Fruit fly (Drosophila melanogaster): Measurements from ENCODE around the gene CG5282.

DNA sequence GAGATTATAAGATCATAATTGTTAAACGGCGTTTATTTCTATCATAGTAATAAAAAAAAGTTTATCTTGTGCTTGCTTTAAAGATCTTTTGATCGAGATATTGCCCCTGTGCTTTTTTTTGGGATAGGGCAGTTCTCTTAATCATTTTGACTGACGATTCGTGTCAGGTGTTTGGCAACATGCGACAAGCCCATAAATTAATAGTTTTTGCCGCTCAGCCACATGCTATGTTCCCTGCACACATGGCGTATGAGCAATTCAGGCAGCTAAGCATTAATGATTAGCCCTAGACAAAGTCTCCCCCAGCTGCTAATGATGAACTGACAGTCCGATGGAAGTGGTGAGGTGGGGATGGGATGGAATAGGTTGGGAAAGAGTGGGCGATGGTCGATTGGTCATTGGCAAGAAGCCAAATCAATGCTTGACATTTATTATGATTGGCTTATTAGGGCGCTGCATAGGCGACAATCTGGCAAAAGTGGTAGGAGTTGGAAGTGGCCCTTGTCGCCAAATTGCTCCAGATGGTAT is 15.1 kb upstream of the CG5282 start:
- no peak for TF ChIP-seq h (optimal IDR thresholded peaks at IDR 0.05)
- no peak for TF ChIP-seq psq (optimal IDR thresholded peaks at IDR 0.05)
- no peak for TF ChIP-seq insv (optimal IDR thresholded peaks at IDR 0.05)
- no peak for TF ChIP-seq Myc (optimal IDR thresholded peaks at IDR 0.05)
- no peak for TF ChIP-seq ttk (optimal IDR thresholded peaks at IDR 0.05)

Data from Kc167 (cell line).